Worm (Caenorhabditis elegans) whole organism, midembryonic: ENCODE data around the gene Y66D12A.3.

Experiments
- cog-1 ChIP-seq: sonication (generic microtip); optimal IDR thresholded peaks from 2 replicates; lab custom pipeline; 2016; ENCODE audit warnings: missing genetic modification characterization, missing compliant biosample characterization
- flt-1 ChIP-seq: fragments of 200-800 bp; sonication (Bioruptor generic); IDR thresholded peaks from 2 replicates; pipeline ENCODE4 v1.3.6; 2022; ENCODE audit warnings: missing genetic modification characterization, missing compliant biosample characterization
- klf-2 ChIP-seq: fragments of 200-800 bp; sonication (Bioruptor generic); conservative IDR thresholded peaks from 2 replicates; pipeline ENCODE4 v1.3.6; 2022; ENCODE audit warnings: missing genetic modification reagents, missing genetic modification characterization, missing compliant biosample characterization
- ref-1 ChIP-seq: fragments of 200-800 bp; sonication (Bioruptor generic); conservative IDR thresholded peaks from 2 replicates; pipeline ENCODE4 v1.3.6; 2022; ENCODE audit warnings: missing genetic modification reagents, missing genetic modification characterization, missing compliant biosample characterization
- tab-1 ChIP-seq: fragments of 200-800 bp; sonication (Bioruptor generic); IDR thresholded peaks from 2 replicates; pipeline ENCODE4 v1.3.6; 2022; ENCODE audit warnings: missing genetic modification characterization, missing compliant biosample characterization
- ztf-23 ChIP-seq: fragments of 200-800 bp; sonication (Bioruptor generic); IDR thresholded peaks from 2 replicates; pipeline ENCODE4 v1.3.6; 2022; ENCODE audit warnings: missing genetic modification reagents, missing genetic modification characterization, missing compliant biosample characterization
- ztf-29 ChIP-seq: fragments of 200-800 bp; sonication (Bioruptor generic); IDR thresholded peaks from 2 replicates; pipeline ENCODE4 v1.3.6; 2022; ENCODE audit warnings: missing genetic modification reagents, missing genetic modification characterization, missing compliant biosample characterization

- TF ChIP-seq ref-1 (no peak), flt-1 (GFP tag; lab: Robert Waterston, UW) (no peak), cog-1 (tag; lab: Kevin White, UChicago) (no peak), klf-2 (GFP tag; lab: Robert Waterston, UW) (no peak), ztf-23 (no peak), tab-1 (no peak), ztf-29 (GFP tag; lab: Robert Waterston, UW) (no peak)
Measured at ce11 chrIII:11561597-11561996, 27.4 kb upstream of the Y66D12A.3 start.
